Fruit fly (Drosophila melanogaster): ENCODE measurements around the gene hale.
A peak's percentile ranks its signal among the peaks of the same experiment; 100 is the strongest.

hale gene

dm6 chr3L:19985768-19986167, at the start of gene hale, which contains the start of gene schuy:
Gene hale (minus strand): TSS chr3L:19985868.
Gene schuy (plus strand): TSS chr3L:19986093.
- TF ChIP-seq noc (tag; optimal IDR thresholded peaks at IDR 0.05): no peak

DNA sequence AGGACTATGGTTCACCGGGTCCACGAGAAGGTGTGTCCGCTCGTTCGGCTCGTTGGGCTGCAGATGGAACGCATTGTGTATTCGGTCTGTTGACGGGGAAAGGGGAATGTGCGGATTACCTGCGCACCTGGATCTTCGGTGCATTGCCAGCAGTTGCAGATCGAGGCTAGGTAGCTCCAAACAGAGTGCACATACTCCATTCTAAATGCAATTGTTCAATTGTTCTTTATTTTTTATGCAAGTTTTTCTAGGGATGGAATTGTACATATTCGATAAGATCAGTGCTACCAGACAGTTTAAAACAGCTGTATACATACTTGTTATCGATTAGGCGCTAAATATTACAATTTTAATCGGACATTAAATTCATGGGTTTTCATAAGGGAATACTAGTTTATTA, 43.1 kb upstream of the hale start, which contains the start of gene Lamtor1:
Gene Lamtor1, minus strand, starts transcription at position 268 of the 400 bp plus-strand sequence.
- no peak for TF ChIP-seq noc (tag; optimal IDR thresholded peaks at IDR 0.05)

DNA sequence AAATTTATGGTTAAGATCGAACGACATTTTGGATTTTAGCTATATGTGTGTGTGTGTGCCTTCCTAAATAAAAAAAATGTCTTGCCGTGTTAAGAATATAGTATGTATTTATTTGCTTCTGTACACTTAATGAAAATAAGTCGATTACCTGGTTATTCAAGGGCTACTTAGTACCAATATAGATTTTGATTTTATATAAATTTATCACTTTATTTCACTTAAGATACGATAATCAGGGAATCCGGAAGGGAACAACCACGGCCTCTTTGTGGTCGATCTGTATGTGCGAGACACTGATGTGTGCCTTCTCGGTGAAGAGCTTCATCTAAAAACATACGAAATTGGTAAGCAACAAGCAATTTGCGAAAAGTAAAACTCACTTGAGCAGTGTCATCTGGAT, 42.1 kb upstream of the hale start, which contains the start of gene CG14183:
Gene CG14183, minus strand, starts transcription at position 101 of the 400 bp plus-strand sequence.
- no peak for TF ChIP-seq noc (tag; optimal IDR thresholded peaks at IDR 0.05)

- no peak for TF ChIP-seq noc (tag; optimal IDR thresholded peaks at IDR 0.05)
Measured at dm6 chr3L:20006269-20007265, 20.9 kb upstream of the hale start.

DNA sequence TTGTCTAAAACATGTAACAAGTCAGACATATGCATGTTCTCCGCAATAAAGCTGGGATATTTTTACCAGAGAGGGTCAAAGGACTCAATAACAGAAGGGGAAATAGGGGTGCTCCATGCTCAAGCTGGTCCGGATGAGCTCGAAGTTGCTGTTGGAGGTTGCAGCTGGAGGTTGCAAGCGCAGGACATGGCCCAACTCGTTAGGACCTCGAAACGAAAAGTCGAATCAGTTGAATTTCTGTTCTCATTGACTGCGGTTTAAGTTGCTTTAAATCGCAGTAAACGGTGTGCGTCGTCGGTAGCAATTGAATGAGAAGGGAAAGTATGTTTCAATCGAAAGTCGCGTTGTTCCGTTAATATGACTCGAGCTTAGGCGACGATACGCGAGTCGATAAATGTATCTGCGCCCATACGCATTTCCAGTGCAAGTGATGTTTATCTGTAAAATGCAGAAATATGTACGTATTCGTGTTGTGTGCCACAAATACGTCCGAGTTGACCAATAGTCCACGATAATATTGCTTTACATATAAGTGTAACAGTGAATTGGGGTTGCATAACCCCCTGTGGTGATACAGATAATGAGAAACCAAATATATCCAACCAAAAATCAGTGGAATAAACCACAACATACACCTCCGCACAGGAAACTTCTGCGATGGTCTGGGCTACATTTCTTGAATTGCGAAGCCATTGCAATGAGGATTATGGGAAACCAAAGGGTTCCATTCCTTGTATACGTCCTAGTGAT, 19.5 kb upstream of the hale start, which contains the start of gene kug:
Gene kug, plus strand, starts transcription at position 269 of the 750 bp plus-strand sequence.
- no peak for TF ChIP-seq noc (tag; optimal IDR thresholded peaks at IDR 0.05)

dm6 chr3L:20004442-20004869, 18.8 kb upstream of the hale start:
- TF ChIP-seq noc (tag; optimal IDR thresholded peaks at IDR 0.05): no peak

DNA sequence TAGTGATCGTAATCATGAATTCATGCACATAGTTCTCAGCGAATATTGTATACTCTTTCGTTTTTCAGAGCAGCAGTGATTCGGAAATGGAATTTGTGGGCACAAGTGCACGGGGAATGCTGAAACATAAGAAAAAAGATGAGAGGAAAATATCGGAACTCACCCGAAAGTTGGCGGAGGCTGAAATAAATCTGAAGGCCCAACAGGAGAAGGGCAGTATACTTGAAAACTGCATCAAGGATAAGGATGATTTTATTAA, 17.5 kb upstream of the hale start:
- no peak for TF ChIP-seq noc (tag; optimal IDR thresholded peaks at IDR 0.05)

DNA sequence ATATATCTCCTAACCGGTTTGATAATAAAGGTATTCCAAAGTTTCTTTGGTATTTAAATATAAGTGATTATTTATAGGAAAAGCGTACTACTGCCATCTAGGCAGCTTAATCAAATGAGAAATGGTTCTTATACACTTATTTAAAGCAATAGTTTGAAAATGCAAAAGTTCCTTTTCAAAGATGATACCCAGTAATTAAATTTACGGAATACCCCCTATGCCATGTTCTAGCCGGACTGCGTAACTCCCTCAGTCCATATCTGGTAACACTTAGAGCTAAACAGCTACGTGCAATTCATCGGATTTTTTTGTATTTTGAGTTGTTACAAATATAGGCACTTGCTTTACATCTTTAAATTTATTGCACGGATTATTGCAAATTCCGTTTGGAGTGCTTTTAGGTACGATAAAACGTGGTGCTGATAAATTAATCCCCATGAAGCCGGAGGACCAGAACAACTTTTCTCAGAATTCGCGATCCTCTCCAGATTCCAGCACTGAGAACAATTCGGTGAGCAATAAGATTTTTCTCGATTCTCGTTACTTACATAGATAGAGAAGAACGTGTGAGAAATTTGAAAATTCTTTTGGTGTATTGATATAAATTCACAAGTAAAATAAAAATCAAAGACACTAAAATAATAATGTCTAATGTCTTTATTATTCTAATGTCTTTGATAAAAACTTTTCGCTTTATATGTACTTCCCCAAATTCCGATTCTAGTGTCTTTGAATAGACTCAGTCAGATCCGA, 17.0 kb upstream of the hale start, which contains the start of gene CG7668:
Gene CG7668, plus strand, starts transcription at position 255 of the 753 bp plus-strand sequence.
- peak; percentile 88 for TF ChIP-seq noc (tag; optimal IDR thresholded peaks at IDR 0.05)

DNA sequence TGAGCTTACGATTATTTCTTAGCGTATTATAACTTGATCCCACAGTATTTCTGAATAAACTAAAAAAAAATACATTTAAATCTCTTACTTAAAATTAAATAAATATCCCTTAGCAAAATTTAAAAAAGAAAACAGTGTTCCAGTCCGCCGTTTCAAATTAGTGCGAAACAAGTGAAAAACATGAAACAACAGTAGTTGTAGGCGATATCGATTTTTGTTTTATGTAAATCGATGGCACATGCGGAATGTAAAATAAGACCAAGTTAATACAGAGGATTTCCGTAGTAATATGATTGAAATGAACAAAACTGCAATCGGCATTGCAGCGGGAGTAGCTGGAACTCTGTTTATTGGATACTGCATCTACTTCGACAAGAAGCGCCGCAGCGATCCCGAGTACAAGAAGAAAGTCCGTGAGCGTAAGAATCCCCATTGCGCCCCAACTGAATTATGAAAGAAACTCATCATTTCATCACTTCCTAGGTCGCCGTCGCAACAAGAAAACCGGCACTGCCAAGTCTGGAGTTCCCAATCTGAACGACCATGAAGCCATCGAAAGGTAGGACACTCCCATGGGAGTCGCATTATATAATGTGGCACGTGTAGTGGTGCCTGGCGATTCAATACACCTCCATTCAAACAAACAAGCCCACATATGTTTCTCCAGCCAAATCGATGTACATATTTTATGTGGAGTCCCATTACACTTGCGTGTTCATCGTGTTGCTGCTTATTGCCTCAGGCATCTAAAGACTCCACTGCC, 15.4 kb upstream of the hale start:
- no peak for TF ChIP-seq noc (tag; optimal IDR thresholded peaks at IDR 0.05)

dm6 chr3L:20000081-20000736, 14.5 kb upstream of the hale start, which contains the start of the genes Tom20 and Gabat:
Gene Tom20 (plus strand): TSS chr3L:20000644.
Gene Gabat (minus strand): TSS chr3L:20000686.
- TF ChIP-seq noc (tag; optimal IDR thresholded peaks at IDR 0.05): no peak

- no peak for TF ChIP-seq noc (tag; optimal IDR thresholded peaks at IDR 0.05)
Measured at dm6 chr3L:19994015-19994414, 8.3 kb upstream of the hale start.

dm6 chr3L:19991714-19992231, 6.1 kb upstream of the hale start, which contains the start of the genes CG7646 and Nca:
Gene CG7646 (plus strand): TSS chr3L:19991887.
Gene Nca (plus strand): TSS chr3L:19991887.
- no peak for TF ChIP-seq noc (tag; optimal IDR thresholded peaks at IDR 0.05)

- no peak for TF ChIP-seq noc (tag; optimal IDR thresholded peaks at IDR 0.05)
Measured at dm6 chr3L:19991120-19991519, 5.5 kb upstream of the hale start, which contains the start of gene fln. Gene fln (minus strand): TSS chr3L:19991220.

dm6 chr3L:19988891-19989290, 3.2 kb upstream of the hale start, which contains the start of gene Csas:
Gene Csas (minus strand): TSS chr3L:19988991.
- no peak for TF ChIP-seq noc (tag; optimal IDR thresholded peaks at IDR 0.05)

Data from whole organism, larva.